Fruit fly (Drosophila melanogaster) whole organism: ENCODE data around the gene CycC.

Source experiments
- CG8478 ChIP-seq: fragments of >200 bp; optimal IDR thresholded peaks from 2 replicates; lab custom pipeline; 2018; ENCODE audit warnings: inconsistent platforms
- Dll ChIP-seq: fragments of >200 bp; optimal IDR thresholded peaks from 2 replicates; lab custom pipeline; 2017
- EcR ChIP-seq, 2 experiments: fragments of >200 bp; optimal IDR thresholded peaks; 2 replicates each; lab custom pipeline; 2017; ENCODE audit warnings: missing biosample characterization in 2 of 2, missing genetic modification characterization in 2 of 2, missing genetic modification reagents in 2 of 2
- pan ChIP-seq: fragments of >200 bp; optimal IDR thresholded peaks from 2 replicates; lab custom pipeline; 2017
- psq ChIP-seq: fragments of >200 bp; optimal IDR thresholded peaks from 2 replicates; lab custom pipeline; 2017
- usp ChIP-seq: fragments of >200 bp; optimal IDR thresholded peaks from 2 replicates; lab custom pipeline; 2017; ENCODE audit warnings: missing biosample characterization, missing genetic modification characterization, mixed read lengths

CycC gene

dm6 chr3R:14880861-14881260 lies 9.1 kb downstream of the CycC start:
- TF ChIP-seq EcR (GFP tag; optimal IDR thresholded peaks at IDR 0.05; lab: Kevin White, UChicago) (no peak), pan (no peak), psq (no peak), usp (GFP tag; lab: Kevin White, UChicago) (no peak), CG8478 (no peak), Dll (lab: Kevin White, UChicago) (no peak)

- TF ChIP-seq pan (no peak), CG8478 (no peak), EcR (GFP tag; optimal IDR thresholded peaks at IDR 0.05; lab: Kevin White, UChicago) (no peak), psq (no peak), usp (GFP tag; lab: Kevin White, UChicago) (no peak), Dll (lab: Kevin White, UChicago) (no peak)
These were observed 10.7 kb downstream of the CycC start, which contains the start of gene CG3631 for dm6 chr3R:14879207-14879863. TSS of gene CG3631 (plus strand) at chr3R:14879457.

- TF ChIP-seq pan: no peak
- no peak for TF ChIP-seq usp (GFP tag; lab: Kevin White, UChicago)
- TF ChIP-seq psq: no peak
- no peak for TF ChIP-seq EcR (GFP tag; optimal IDR thresholded peaks at IDR 0.05; lab: Kevin White, UChicago)
- no peak for TF ChIP-seq Dll (lab: Kevin White, UChicago)
- no peak for TF ChIP-seq CG8478
These were observed 11.9 kb downstream of the CycC start for dm6 chr3R:14878145-14878544.

- TF ChIP-seq CG8478: no peak
These were observed 14.1 kb downstream of the CycC start for dm6 chr3R:14875965-14876331.

dm6 chr3R:14875274-14875964 lies 14.6 kb downstream of the CycC start, which contains the start of gene btsz:
TSS of gene btsz (minus strand) at chr3R:14875488.
- TF ChIP-seq pan: no peak
- no peak for TF ChIP-seq CG8478
- no peak for TF ChIP-seq psq
- no peak for TF ChIP-seq usp (GFP tag; lab: Kevin White, UChicago)
- TF ChIP-seq EcR (GFP tag; optimal IDR thresholded peaks at IDR 0.05; lab: Kevin White, UChicago): no peak
- TF ChIP-seq Dll (lab: Kevin White, UChicago): no peak

- no peak for TF ChIP-seq pan
- TF ChIP-seq usp (GFP tag; lab: Kevin White, UChicago): no peak
- TF ChIP-seq EcR (GFP tag; optimal IDR thresholded peaks at IDR 0.05; lab: Kevin White, UChicago): no peak
- no peak for TF ChIP-seq Dll (lab: Kevin White, UChicago)
- no peak for TF ChIP-seq psq
- no peak for TF ChIP-seq CG8478
These were observed 16.7 kb downstream of the CycC start for dm6 chr3R:14873345-14873744.

dm6 chr3R:14864819-14865218 lies 25.2 kb downstream of the CycC start:
- TF ChIP-seq psq (no peak), Dll (lab: Kevin White, UChicago) (no peak), EcR (GFP tag; optimal IDR thresholded peaks at IDR 0.05; lab: Kevin White, UChicago) (no peak), usp (GFP tag; lab: Kevin White, UChicago) (no peak), CG8478 (no peak), pan (no peak)

dm6 chr3R:14853767-14854191 lies 36.2 kb downstream of the CycC start:
- TF ChIP-seq Dll (lab: Kevin White, UChicago) (peak; percentile 56), usp (GFP tag; lab: Kevin White, UChicago) (no peak)

- no peak for TF ChIP-seq Dll (lab: Kevin White, UChicago)
- TF ChIP-seq pan: no peak
- no peak for TF ChIP-seq usp (GFP tag; lab: Kevin White, UChicago)
- no peak for TF ChIP-seq EcR (GFP tag; optimal IDR thresholded peaks at IDR 0.05; lab: Kevin White, UChicago)
- TF ChIP-seq CG8478: no peak
These were observed 37.4 kb downstream of the CycC start for dm6 chr3R:14852610-14853009.

dm6 chr3R:14847844-14848243 lies 42.2 kb downstream of the CycC start:
- TF ChIP-seq usp (GFP tag; lab: Kevin White, UChicago): no peak
- TF ChIP-seq CG8478: no peak
- no peak for TF ChIP-seq EcR (GFP tag; optimal IDR thresholded peaks at IDR 0.05; lab: Kevin White, UChicago)
- TF ChIP-seq psq: no peak
- no peak for TF ChIP-seq Dll (lab: Kevin White, UChicago)
- no peak for TF ChIP-seq pan

- TF ChIP-seq Dll (lab: Kevin White, UChicago) (no peak), CG8478 (no peak), EcR (GFP tag; optimal IDR thresholded peaks at IDR 0.05; lab: Kevin White, UChicago) (no peak), pan (no peak), usp (GFP tag; lab: Kevin White, UChicago) (no peak), psq (no peak)
These were observed 42.9 kb downstream of the CycC start for dm6 chr3R:14846924-14847599.

dm6 chr3R:14844743-14845142 lies 45.3 kb downstream of the CycC start, which contains the start of gene CG3610:
TSS of gene CG3610 (plus strand) at chr3R:14845043.
- TF ChIP-seq pan (no peak), CG8478 (no peak), EcR (GFP tag; optimal IDR thresholded peaks at IDR 0.05; lab: Kevin White, UChicago) (no peak), Dll (lab: Kevin White, UChicago) (no peak), usp (GFP tag; lab: Kevin White, UChicago) (no peak), psq (no peak)
